Fruit fly (Drosophila melanogaster): ENCODE data around the gene CG16815.

The CG16815 gene

DNA sequence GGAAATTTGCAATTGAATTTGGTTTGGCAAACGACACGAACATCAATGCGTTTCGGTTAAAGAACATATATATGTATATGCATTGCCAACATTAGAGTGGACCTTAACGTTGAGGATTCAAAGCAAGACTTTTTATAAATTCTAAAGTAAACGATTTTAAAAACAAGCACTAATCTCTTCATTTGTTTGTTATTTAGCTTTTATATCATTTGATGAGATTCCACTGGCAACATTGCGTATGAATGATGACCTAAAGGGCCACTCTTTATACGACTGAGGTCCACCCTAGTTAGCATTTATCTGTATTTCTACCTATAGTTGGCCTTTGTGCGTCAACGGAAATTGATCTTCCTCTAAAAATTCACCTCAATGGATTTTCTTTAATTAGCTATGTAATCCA lies 29.1 kb downstream of the CG16815 start (continued):
- TF ChIP-seq Dad (GFP tag; optimal IDR thresholded peaks at IDR 0.05): peak; percentile 6
- TF ChIP-seq seq (GFP tag; IDR thresholded peaks at IDR 0.05): 0 out of 2 replicates have a peak, but pooled peaks have one; percentile 19
- TF ChIP-seq otp (GFP tag; IDR thresholded peaks at IDR 0.05): no peak
- no peak for TF ChIP-seq pho (GFP tag; optimal IDR thresholded peaks at IDR 0.05)
- no peak for TF ChIP-seq Hr39 (optimal IDR thresholded peaks at IDR 0.05)
- TF ChIP-seq fd96Cb (tag; optimal IDR thresholded peaks at IDR 0.05): peak; percentile 19
- no peak for TF ChIP-seq Taf1 (GFP tag; IDR thresholded peaks at IDR 0.05)
- TF ChIP-seq CG14014 (GFP tag; IDR thresholded peaks at IDR 0.05): 0 out of 2 replicates have a peak, but pooled peaks have one; percentile 23
- no peak for TF ChIP-seq CoRest (tag; optimal IDR thresholded peaks at IDR 0.05)

dm6 chr2L:13259643-13260042 lies 30.0 kb downstream of the CG16815 start, which contains the start of gene CG31730:
Gene CG31730, minus strand, starts transcription at chr2L:13259743.
- no peak for TF ChIP-seq ATbp (GFP tag; optimal IDR thresholded peaks at IDR 0.05)
- 0 out of 4 replicates have a peak, but pooled peaks have one; percentile 35 for TF ChIP-seq chinmo (GFP tag; IDR thresholded peaks at IDR 0.05; ENCODE audit: partially characterized antibody)
- TF ChIP-seq Bdp1 (GFP tag; optimal IDR thresholded peaks at IDR 0.05): no peak
- TF ChIP-seq cwo (GFP tag; optimal IDR thresholded peaks at IDR 0.05): no peak
- no peak for TF ChIP-seq pho (GFP tag; optimal IDR thresholded peaks at IDR 0.05)
- TF ChIP-seq CG10565 (GFP tag; optimal IDR thresholded peaks at IDR 0.05): no peak
- no peak for TF ChIP-seq CG2678 (tag; optimal IDR thresholded peaks at IDR 0.05)
- no peak for TF ChIP-seq knrl (GFP tag; IDR thresholded peaks at IDR 0.05; ENCODE audit: partially characterized antibody)
- no peak for TF ChIP-seq CG13775 (GFP tag; optimal IDR thresholded peaks at IDR 0.05)
- TF ChIP-seq sens (GFP tag): peak; percentile 13
- no peak for TF ChIP-seq CG10267 (tag; optimal IDR thresholded peaks at IDR 0.05)

DNA sequence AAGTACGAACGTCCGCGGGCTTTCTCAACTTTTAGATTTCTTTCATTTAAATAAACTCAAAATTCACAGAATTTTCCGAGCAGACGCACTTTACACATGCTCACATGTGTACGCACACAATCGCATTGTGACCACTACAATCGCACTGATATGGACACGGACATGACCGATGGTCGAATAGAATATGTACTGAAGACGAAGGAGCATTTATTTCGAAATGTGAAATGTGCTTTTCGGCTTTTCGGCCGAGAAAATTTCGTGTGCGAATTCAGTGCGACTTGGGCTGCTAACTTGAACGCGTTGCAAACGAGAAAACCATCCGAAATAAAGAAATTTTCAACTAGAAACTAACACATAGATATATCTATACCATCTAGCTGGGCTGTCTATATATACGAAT lies 31.1 kb downstream of the CG16815 start, which contains the start of gene CG44085:
Gene CG44085 (plus strand): TSS at position 269 of the 400 bp plus-strand sequence.
- TF ChIP-seq CG12769 (tag; optimal IDR thresholded peaks at IDR 0.05): peak; percentile 32
- 0 out of 3 replicates have a peak, but pooled peaks have one; percentile 40 for TF ChIP-seq z (GFP tag; IDR thresholded peaks at IDR 0.05)
- TF ChIP-seq sd (tag; optimal IDR thresholded peaks at IDR 0.05): peak; percentile 26
- peak; percentile 75 for TF ChIP-seq Deaf1 (tag; optimal IDR thresholded peaks at IDR 0.05)
- TF ChIP-seq CG30020 (tag; optimal IDR thresholded peaks at IDR 0.05): no peak
- no peak for TF ChIP-seq CG11695 (GFP tag; IDR thresholded peaks at IDR 0.05)
- TF ChIP-seq CG1233 (GFP tag; optimal IDR thresholded peaks at IDR 0.05): no peak
- TF ChIP-seq cg (GFP tag; optimal IDR thresholded peaks at IDR 0.05): peak; percentile 52
- 0 out of 4 replicates have a peak, but pooled peaks have one; percentile 9 for TF ChIP-seq chinmo (GFP tag; IDR thresholded peaks at IDR 0.05; ENCODE audit: partially characterized antibody)
- TF ChIP-seq CG10543 (GFP tag; optimal IDR thresholded peaks at IDR 0.05): peak; percentile 44
- TF ChIP-seq Med (GFP tag): peak; percentile 53

- no peak for TF ChIP-seq CG34376 (GFP tag; optimal IDR thresholded peaks at IDR 0.05)
- no peak for TF ChIP-seq gcm (GFP tag; optimal IDR thresholded peaks at IDR 0.05)
- TF ChIP-seq CG3838 (GFP tag; optimal IDR thresholded peaks at IDR 0.05): no peak
- no peak for TF ChIP-seq HHEX (GFP tag; optimal IDR thresholded peaks at IDR 0.05)
- TF ChIP-seq bcd (GFP tag; optimal IDR thresholded peaks at IDR 0.05): no peak
- no peak for TF ChIP-seq CoRest (tag; optimal IDR thresholded peaks at IDR 0.05)
- TF ChIP-seq CG11723 (GFP tag; optimal IDR thresholded peaks at IDR 0.05): no peak
- TF ChIP-seq MESR4 (GFP tag; optimal IDR thresholded peaks at IDR 0.05): no peak
- TF ChIP-seq CG17568 (GFP tag; optimal IDR thresholded peaks at IDR 0.05): no peak
- TF ChIP-seq bsh (GFP tag; optimal IDR thresholded peaks at IDR 0.05): no peak
- no peak for TF ChIP-seq CG1233 (GFP tag; optimal IDR thresholded peaks at IDR 0.05)
- TF ChIP-seq pan (optimal IDR thresholded peaks at IDR 0.05): no peak
- TF ChIP-seq pan (GFP tag; optimal IDR thresholded peaks at IDR 0.05 in 1 of 2, IDR thresholded peaks at IDR 0.05 in 1 of 2): no peak
Measured at dm6 chr2L:13265776-13266175, 36.1 kb downstream of the CG16815 start, which contains the start of gene CG31848. Gene CG31848, minus strand, starts transcription at chr2L:13265876.

Measured in whole organism, embryonic.